Fruit fly (Drosophila melanogaster): ENCODE measurements around the gene CG6231.

Gene CG6231

DNA sequence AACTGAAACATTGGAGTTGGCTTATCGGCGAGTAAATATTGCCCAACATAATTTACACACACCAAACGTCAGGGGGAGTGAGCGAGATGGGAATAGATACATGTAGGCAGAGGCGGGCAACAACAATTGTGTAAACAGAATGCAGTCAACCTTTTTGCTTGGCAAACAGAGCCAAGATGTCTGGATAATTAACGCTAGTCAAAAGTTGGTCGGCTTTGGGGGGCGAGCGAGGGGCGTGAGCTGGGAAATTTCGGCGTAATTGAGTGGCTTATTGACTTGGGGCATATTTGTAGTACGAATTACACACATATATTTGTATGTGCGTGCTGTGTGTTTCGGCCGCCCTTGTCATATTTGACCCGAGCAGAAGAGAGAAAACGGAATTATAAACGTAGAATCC lies 47.7 kb downstream of the CG6231 start (continued):
- TF ChIP-seq CG32264 (GFP tag; optimal IDR thresholded peaks at IDR 0.05) = no peak
- TF ChIP-seq brk (GFP tag; optimal IDR thresholded peaks at IDR 0.05) = peak; percentile 17
- TF ChIP-seq pan (optimal IDR thresholded peaks at IDR 0.05) = no peak
- TF ChIP-seq lola (GFP tag; optimal IDR thresholded peaks at IDR 0.05) = no peak
- no peak for TF ChIP-seq woc (GFP tag; optimal IDR thresholded peaks at IDR 0.05)
- TF ChIP-seq Rel (GFP tag; optimal IDR thresholded peaks at IDR 0.05) = no peak
- TF ChIP-seq Rel (tag; optimal IDR thresholded peaks at IDR 0.05) = no peak
- no peak for TF ChIP-seq HLH106 (tag; optimal IDR thresholded peaks at IDR 0.05)
- no peak for TF ChIP-seq Hr78 (GFP tag; optimal IDR thresholded peaks at IDR 0.05)
- TF ChIP-seq OdsH (GFP tag; optimal IDR thresholded peaks at IDR 0.05) = peak; percentile 38
- no peak for TF ChIP-seq Vsx2 (GFP tag; optimal IDR thresholded peaks at IDR 0.05; ENCODE audit: partially characterized antibody)
- peak; percentile 53 for TF ChIP-seq Sp1 (GFP tag; optimal IDR thresholded peaks at IDR 0.05)

DNA sequence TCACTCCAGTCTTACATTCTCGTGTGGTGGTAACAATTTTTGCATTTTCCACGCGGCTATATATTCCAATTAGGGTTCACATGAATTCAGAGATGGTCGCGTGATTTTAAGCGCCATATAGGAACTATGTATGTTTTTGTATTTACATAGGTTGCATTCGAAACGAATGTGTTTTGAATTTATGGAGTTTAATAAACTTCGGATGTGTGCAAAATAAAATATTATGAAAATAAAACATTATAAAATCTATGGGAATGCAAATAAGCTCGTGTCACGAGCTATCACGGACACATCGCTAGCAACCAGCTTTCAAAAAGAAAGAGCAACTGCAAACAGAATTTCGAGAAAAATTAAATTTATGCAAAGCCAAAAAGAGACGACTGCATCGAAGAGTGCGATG lies 49.2 kb downstream of the CG6231 start:
- TF ChIP-seq HLH106 (tag; optimal IDR thresholded peaks at IDR 0.05) (peak; percentile 5), h (GFP tag; optimal IDR thresholded peaks at IDR 0.05) (peak; percentile 14), sv (GFP tag; optimal IDR thresholded peaks at IDR 0.05) (no peak)

dm6 chr3R:19581829-19582228 lies 50.7 kb downstream of the CG6231 start:
- TF ChIP-seq CG9705 (GFP tag; optimal IDR thresholded peaks at IDR 0.05) = no peak
- TF ChIP-seq Dfd (GFP tag; optimal IDR thresholded peaks at IDR 0.05) = no peak
- TF ChIP-seq Sp1 (GFP tag; optimal IDR thresholded peaks at IDR 0.05) = no peak

dm6 chr3R:19571938-19572337 lies 60.6 kb downstream of the CG6231 start:
- TF ChIP-seq CrebA (GFP tag; optimal IDR thresholded peaks at IDR 0.05; ENCODE audit: borderline replicate concordance) (peak; percentile 2), sage (GFP tag; optimal IDR thresholded peaks at IDR 0.05) (no peak), tai (GFP tag; optimal IDR thresholded peaks at IDR 0.05) (peak; percentile 39), fru (GFP tag; optimal IDR thresholded peaks at IDR 0.05) (peak; percentile 26), rgr (GFP tag; optimal IDR thresholded peaks at IDR 0.05) (peak; percentile 31), psq (GFP tag; optimal IDR thresholded peaks at IDR 0.05) (peak; percentile 14), Sp1 (GFP tag; optimal IDR thresholded peaks at IDR 0.05) (no peak), h (GFP tag; optimal IDR thresholded peaks at IDR 0.05) (peak; percentile 37), Hr83 (GFP tag; optimal IDR thresholded peaks at IDR 0.05; ENCODE audit: poor library complexity, severe bottlenecking) (peak; percentile 18)

- TF ChIP-seq usp (GFP tag; optimal IDR thresholded peaks at IDR 0.05) = no peak
- TF ChIP-seq br (GFP tag; optimal IDR thresholded peaks at IDR 0.05) = peak; percentile 1
- no peak for TF ChIP-seq Vsx2 (GFP tag; optimal IDR thresholded peaks at IDR 0.05; ENCODE audit: partially characterized antibody)
- TF ChIP-seq jim (GFP tag; optimal IDR thresholded peaks at IDR 0.05) = no peak
- TF ChIP-seq Rel (GFP tag; optimal IDR thresholded peaks at IDR 0.05) = no peak
- TF ChIP-seq Rel (tag; optimal IDR thresholded peaks at IDR 0.05) = peak; percentile 75
- TF ChIP-seq Hr78 (GFP tag; optimal IDR thresholded peaks at IDR 0.05) = no peak
- no peak for TF ChIP-seq lola (GFP tag; optimal IDR thresholded peaks at IDR 0.05)
- no peak for TF ChIP-seq Jra (GFP tag; optimal IDR thresholded peaks at IDR 0.05)
- TF ChIP-seq Hnf4 (GFP tag; optimal IDR thresholded peaks at IDR 0.05) = no peak
- no peak for TF ChIP-seq Sp1 (GFP tag; optimal IDR thresholded peaks at IDR 0.05)
- no peak for TF ChIP-seq fru (GFP tag; optimal IDR thresholded peaks at IDR 0.05)
- no peak for TF ChIP-seq Myc (optimal IDR thresholded peaks at IDR 0.05)
- no peak for TF ChIP-seq dl (GFP tag; optimal IDR thresholded peaks at IDR 0.05; ENCODE audit: insufficient read depth in 1 of 2, partially characterized antibody in 2 of 2)
- no peak for TF ChIP-seq sv (GFP tag; optimal IDR thresholded peaks at IDR 0.05)
- no peak for TF ChIP-seq N (GFP tag; optimal IDR thresholded peaks at IDR 0.05)
Measured at dm6 chr3R:19571195-19571594, 61.3 kb downstream of the CG6231 start.

DNA sequence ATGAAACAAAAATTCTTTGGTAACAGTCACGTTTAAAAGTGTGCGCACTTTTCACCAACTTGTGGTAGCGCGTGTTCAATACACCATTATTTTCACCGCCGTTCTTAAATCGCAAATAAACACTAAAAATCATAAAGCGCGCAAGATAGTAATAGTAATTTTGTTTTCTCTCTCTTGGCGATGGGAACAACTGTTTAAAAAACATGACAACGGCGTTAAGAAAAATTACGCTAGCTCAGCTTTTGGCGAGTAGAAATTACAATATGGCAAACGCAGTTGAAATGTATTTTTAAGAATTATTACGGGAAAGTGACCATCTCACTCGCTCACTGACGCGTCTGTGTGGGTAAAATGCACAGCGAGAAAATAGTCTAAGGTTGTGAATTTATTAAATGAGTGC lies 62.9 kb downstream of the CG6231 start:
- no peak for TF ChIP-seq Hr78 (GFP tag; optimal IDR thresholded peaks at IDR 0.05)
- TF ChIP-seq Vsx2 (GFP tag; optimal IDR thresholded peaks at IDR 0.05; ENCODE audit: partially characterized antibody) = no peak
- TF ChIP-seq h (GFP tag; optimal IDR thresholded peaks at IDR 0.05) = no peak
- TF ChIP-seq ey (GFP tag; optimal IDR thresholded peaks at IDR 0.05) = no peak
- TF ChIP-seq Abd-B (GFP tag; optimal IDR thresholded peaks at IDR 0.05) = no peak
- no peak for TF ChIP-seq HLH106 (tag; optimal IDR thresholded peaks at IDR 0.05)
- no peak for TF ChIP-seq Jra (GFP tag; optimal IDR thresholded peaks at IDR 0.05)
- TF ChIP-seq woc (GFP tag; optimal IDR thresholded peaks at IDR 0.05) = no peak
- no peak for TF ChIP-seq dsf (GFP tag; optimal IDR thresholded peaks at IDR 0.05; ENCODE audit: borderline replicate concordance)
- TF ChIP-seq sage (GFP tag; optimal IDR thresholded peaks at IDR 0.05) = no peak
